Fruit fly (Drosophila melanogaster): ENCODE results near the gene CG18428.

CG18428 gene

DNA sequence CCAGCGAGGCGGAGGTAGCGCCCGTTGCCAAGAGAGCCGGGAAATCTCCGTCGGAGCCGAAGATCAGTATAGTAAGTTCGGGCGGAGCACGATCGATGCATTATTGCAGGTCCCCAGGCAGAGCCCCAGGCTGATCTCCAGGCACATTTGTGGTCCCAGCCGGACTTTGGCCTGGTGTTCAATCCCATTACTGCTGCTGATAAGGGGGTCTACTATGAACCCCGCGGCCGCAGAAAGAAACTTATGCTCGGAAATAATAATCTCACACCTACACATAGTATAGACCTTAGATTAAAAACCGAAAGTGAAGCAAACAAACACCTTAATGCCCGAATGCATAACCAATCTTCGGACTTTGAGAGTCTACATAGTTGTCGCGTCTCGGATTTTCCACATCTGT lies 7.8 kb downstream of the CG18428 start:
- TF ChIP-seq CG3919 (GFP tag; optimal IDR thresholded peaks at IDR 0.05) (no peak), vri (GFP tag; optimal IDR thresholded peaks at IDR 0.05) (no peak), CG9139 (GFP tag; optimal IDR thresholded peaks at IDR 0.05) (peak; percentile 33), Eip75B (GFP tag; optimal IDR thresholded peaks at IDR 0.05) (no peak), CG6808 (GFP tag; optimal IDR thresholded peaks at IDR 0.05) (peak; percentile 67), dsx (GFP tag; optimal IDR thresholded peaks at IDR 0.05; ENCODE audit: poor library complexity, severe bottlenecking) (no peak), spab (GFP tag; optimal IDR thresholded peaks at IDR 0.05) (peak; percentile 12), Sox14 (GFP tag; optimal IDR thresholded peaks at IDR 0.05) (no peak), CG1621 (tag; optimal IDR thresholded peaks at IDR 0.05) (peak; percentile 19), ss (GFP tag; optimal IDR thresholded peaks at IDR 0.05) (peak; percentile 67 to 68), CG6276 (GFP tag; optimal IDR thresholded peaks at IDR 0.05) (peak; percentile 59), CG15336 (GFP tag; IDR thresholded peaks at IDR 0.05) (0 out of 2 replicates have a peak, but pooled peaks have one; percentile 16), svp (GFP tag) (peak; percentile 98), Eip78C (GFP tag) (peak; percentile 50), CG10669 (GFP tag; optimal IDR thresholded peaks at IDR 0.05) (peak; percentile 16), net (GFP tag; optimal IDR thresholded peaks at IDR 0.05) (no peak), CG6854 (GFP tag; optimal IDR thresholded peaks at IDR 0.05) (peak; percentile 13), fd59A (GFP tag; optimal IDR thresholded peaks at IDR 0.05) (no peak), CG16779 (tag; optimal IDR thresholded peaks at IDR 0.05) (peak; percentile 25), lz (GFP tag; optimal IDR thresholded peaks at IDR 0.05) (no peak), Hr39 (GFP tag; optimal IDR thresholded peaks at IDR 0.05) (no peak), topi (GFP tag; optimal IDR thresholded peaks at IDR 0.05) (no peak)

DNA sequence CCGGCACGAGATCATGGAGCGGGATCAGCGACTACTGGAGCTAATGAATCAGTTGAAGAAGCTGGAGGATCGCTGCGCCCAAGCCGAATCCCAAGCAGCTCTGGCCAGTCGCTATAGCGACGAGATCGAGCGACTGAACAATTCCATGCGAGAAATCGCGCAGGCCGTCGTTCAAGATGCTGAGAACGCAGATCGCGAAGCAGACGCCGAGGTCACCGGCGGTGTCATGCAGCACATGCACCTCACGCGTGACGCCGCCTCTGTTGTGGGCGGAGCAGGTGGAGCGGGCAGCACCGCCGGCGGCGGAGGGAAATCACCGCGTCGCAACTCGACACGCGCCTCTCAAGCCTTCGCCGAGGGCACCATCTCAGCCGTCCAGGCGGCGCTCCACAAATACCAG lies 12.5 kb downstream of the CG18428 start:
- TF ChIP-seq CG16779 (tag; optimal IDR thresholded peaks at IDR 0.05) = no peak
- TF ChIP-seq CG3919 (GFP tag; optimal IDR thresholded peaks at IDR 0.05) = no peak
- no peak for TF ChIP-seq ss (GFP tag; optimal IDR thresholded peaks at IDR 0.05)
- no peak for TF ChIP-seq Hr39 (GFP tag; optimal IDR thresholded peaks at IDR 0.05)
- no peak for TF ChIP-seq CG6163 (GFP tag; IDR thresholded peaks at IDR 0.05)
- no peak for TF ChIP-seq Sox15 (GFP tag; optimal IDR thresholded peaks at IDR 0.05)
- TF ChIP-seq svp (GFP tag) = peak; percentile 91
- no peak for TF ChIP-seq CG8319 (GFP tag; optimal IDR thresholded peaks at IDR 0.05)
- TF ChIP-seq eg (GFP tag; IDR thresholded peaks at IDR 0.05) = no peak

dm6 chr3R:24122369-24122768 lies 13.2 kb downstream of the CG18428 start:
- TF ChIP-seq svp (GFP tag) (peak; percentile 95), pdm3 (GFP tag; optimal IDR thresholded peaks at IDR 0.05) (no peak), CG8319 (GFP tag; optimal IDR thresholded peaks at IDR 0.05) (no peak), CG7368 (GFP tag; optimal IDR thresholded peaks at IDR 0.05) (no peak), CG8632 (GFP tag; optimal IDR thresholded peaks at IDR 0.05) (no peak)

DNA sequence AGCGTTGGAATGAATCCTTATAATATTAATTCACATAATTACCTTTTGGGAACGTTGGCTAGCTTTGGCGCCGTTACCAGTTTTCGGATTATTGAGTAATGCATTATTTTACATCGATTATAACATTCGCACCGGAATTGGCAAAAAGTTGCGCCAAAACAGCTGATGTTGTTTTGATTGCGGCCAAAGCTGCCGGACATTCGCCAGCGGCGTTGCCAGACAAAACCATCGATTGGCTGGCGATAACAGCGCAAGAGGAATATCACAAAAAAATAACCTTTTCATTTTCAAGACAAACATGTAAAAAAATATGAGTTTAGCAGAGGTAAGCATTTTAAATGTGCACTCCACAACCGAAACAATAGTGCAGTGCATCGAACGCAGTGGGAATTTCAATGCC lies 20.9 kb downstream of the CG18428 start, which contains the start of the genes GatB and Tsc1:
TSS of gene GatB (minus strand) at position 176 of the 400 bp plus-strand sequence.
TSS of gene Tsc1 (plus strand) at position 228 of the 400 bp plus-strand sequence.
- TF ChIP-seq svp (GFP tag) (no peak), CG1621 (tag; optimal IDR thresholded peaks at IDR 0.05) (no peak), CG3032 (tag; optimal IDR thresholded peaks at IDR 0.05) (no peak), CG10669 (GFP tag; optimal IDR thresholded peaks at IDR 0.05) (no peak), OdsH (GFP tag; optimal IDR thresholded peaks at IDR 0.05) (no peak), fd59A (GFP tag; optimal IDR thresholded peaks at IDR 0.05) (no peak), CG11902 (GFP tag; optimal IDR thresholded peaks at IDR 0.05) (no peak), Eip93F (GFP tag; optimal IDR thresholded peaks at IDR 0.05) (no peak), net (GFP tag; optimal IDR thresholded peaks at IDR 0.05) (no peak), CG7368 (GFP tag; optimal IDR thresholded peaks at IDR 0.05) (no peak), ss (GFP tag; optimal IDR thresholded peaks at IDR 0.05) (no peak), CG6792 (GFP tag; optimal IDR thresholded peaks at IDR 0.05) (no peak), achi (GFP tag; optimal IDR thresholded peaks at IDR 0.05) (no peak), CG3919 (GFP tag; optimal IDR thresholded peaks at IDR 0.05) (no peak), Ets96B (tag; optimal IDR thresholded peaks at IDR 0.05) (no peak), CG11294 (GFP tag; IDR thresholded peaks at IDR 0.05) (no peak), Hr38 (GFP tag; optimal IDR thresholded peaks at IDR 0.05) (no peak), acj6 (GFP tag; optimal IDR thresholded peaks at IDR 0.05) (no peak), CG34406 (GFP tag; optimal IDR thresholded peaks at IDR 0.05) (no peak)
